Worm (Caenorhabditis elegans): ENCODE data around the gene T05C12.1.

- no peak for TF ChIP-seq nhr-25 (tag; optimal IDR thresholded peaks at IDR 0.05)
- no peak for TF ChIP-seq sea-2 (GFP tag; optimal IDR thresholded peaks at IDR 0.05)
- no peak for TF ChIP-seq jun-1 (tag; optimal IDR thresholded peaks at IDR 0.05)
- no peak for TF ChIP-seq egl-27 (tag; optimal IDR thresholded peaks at IDR 0.05)
- peak; percentile 18 for TF ChIP-seq pha-4 (tag; optimal IDR thresholded peaks at IDR 0.05)
- no peak for TF ChIP-seq aly-2 (tag; optimal IDR thresholded peaks at IDR 0.05)
- TF ChIP-seq nhr-11 (tag; optimal IDR thresholded peaks at IDR 0.05) = no peak
- TF ChIP-seq nhr-12 (tag; optimal IDR thresholded peaks at IDR 0.05) = no peak
- no peak for TF ChIP-seq snpc-4 (tag; optimal IDR thresholded peaks at IDR 0.05)
These were observed 32.1 kb downstream of the T05C12.1 start for ce11 chrII:8205612-8206011.

Data from whole organism, L3 larva.